Worm (Caenorhabditis elegans) whole organism, early embryonic: Measurements from ENCODE around the gene tin-9.1.

Experiments
- F13C5.2 ChIP-seq: sonication (generic microtip); optimal IDR thresholded peaks from 2 replicates; lab custom pipeline; 2017; ENCODE audit warnings: mild to moderate bottlenecking, missing genetic modification characterization, inconsistent platforms, missing compliant biosample characterization
- aly-1 ChIP-seq: sonication (generic microtip); optimal IDR thresholded peaks from 2 replicates; lab custom pipeline; 2016; ENCODE audit warnings: missing genetic modification characterization, missing compliant biosample characterization
- ama-1 ChIP-seq: fragments of 150-350 bp; optimal IDR thresholded peaks from 2 replicates; lab custom pipeline; 2014
- ceh-13 ChIP-seq: fragments of 200-800 bp; sonication (Bioruptor generic); optimal IDR thresholded peaks from 2 replicates; lab custom pipeline; 2018; ENCODE audit warnings: mild to moderate bottlenecking, missing genetic modification characterization, missing compliant biosample characterization
- ceh-36 ChIP-seq: sonication (generic microtip); optimal IDR thresholded peaks from 2 replicates; lab custom pipeline; 2016; ENCODE audit warnings: missing genetic modification characterization, inconsistent platforms, missing compliant biosample characterization
- flt-1 ChIP-seq: fragments of 200-800 bp; sonication (Bioruptor generic); IDR thresholded peaks from 2 replicates; pipeline ENCODE4 v1.3.6; 2022; ENCODE audit warnings: missing genetic modification characterization, missing compliant biosample characterization
- hmbx-1 ChIP-seq: sonication (generic microtip); optimal IDR thresholded peaks from 2 replicates; lab custom pipeline; 2016; ENCODE audit warnings: mild to moderate bottlenecking, missing genetic modification characterization, missing compliant biosample characterization
- hnd-1 ChIP-seq: sonication (generic microtip); optimal IDR thresholded peaks from 2 replicates; lab custom pipeline; 2016; ENCODE audit warnings: missing genetic modification characterization, missing compliant biosample characterization
- pes-1 ChIP-seq: fragments of 200-800 bp; sonication (Bioruptor generic); IDR thresholded peaks from 2 replicates; pipeline ENCODE4 v1.3.6; 2022; ENCODE audit warnings: missing genetic modification reagents, missing genetic modification characterization, missing compliant biosample characterization
- scrt-1 ChIP-seq: fragments of 200-800 bp; sonication (Bioruptor generic); IDR thresholded peaks from 2 replicates; pipeline ENCODE4 v1.3.6; 2022; ENCODE audit warnings: missing genetic modification characterization, missing compliant biosample characterization
- tbx-11 ChIP-seq: fragments of 200-800 bp; sonication (Bioruptor generic); IDR thresholded peaks from 2 replicates; pipeline ENCODE4 v1.3.6; 2022; ENCODE audit warnings: missing genetic modification characterization, missing compliant biosample characterization

ce11 chrIV:7081214-7081613 is 36.8 kb upstream of the tin-9.1 start, which contains the start of gene Y43B11AR.1:
- TF ChIP-seq hnd-1 = no peak
- no peak for TF ChIP-seq hmbx-1
- TF ChIP-seq ama-1 (lab: Kevin White, UChicago) = no peak
- TF ChIP-seq scrt-1 (GFP tag; lab: Robert Waterston, UW) = no peak
- no peak for TF ChIP-seq tbx-11 (GFP tag; lab: Robert Waterston, UW)
- TF ChIP-seq pes-1 = no peak
- TF ChIP-seq ceh-36 = no peak
- no peak for TF ChIP-seq flt-1 (GFP tag; lab: Robert Waterston, UW)
- TF ChIP-seq ceh-13 = no peak
- no peak for TF ChIP-seq F13C5.2 (tag; lab: Kevin White, UChicago)
- TF ChIP-seq aly-1 = no peak
